Fruit fly (Drosophila melanogaster) whole organism, embryonic: ENCODE data around the gene CG43090.

Experiments used
- B-H2 ChIP-seq: fragments of 200-800 bp; sonication (Bioruptor generic); optimal IDR thresholded peaks from 2 replicates; lab custom pipeline; 2018; ENCODE audit warnings: missing biosample characterization, mild to moderate bottlenecking, missing genetic modification characterization
- Blimp-1 ChIP-seq: fragments of 200-800 bp; sonication (Bioruptor generic); optimal IDR thresholded peaks from 3 replicates; lab custom pipeline; 2018; ENCODE audit warnings: missing biosample characterization, missing genetic modification characterization, mild to moderate bottlenecking, moderate library complexity, missing genetic modification reagents
- CG10274 ChIP-seq: fragments of 200-800 bp; sonication (Bioruptor generic); optimal IDR thresholded peaks from 3 replicates; lab custom pipeline; 2017; ENCODE audit warnings: missing biosample characterization, mild to moderate bottlenecking, missing genetic modification characterization
- CG10543 ChIP-seq: fragments of 200-800 bp; sonication (Bioruptor generic); optimal IDR thresholded peaks from 3 replicates; lab custom pipeline; 2017; ENCODE audit warnings: missing biosample characterization, mild to moderate bottlenecking, missing genetic modification characterization, moderate library complexity
- CG12104 ChIP-seq: fragments of 200-800 bp; sonication (Bioruptor generic); optimal IDR thresholded peaks from 3 replicates; lab custom pipeline; 2016; ENCODE audit warnings: missing biosample characterization, missing genetic modification characterization
- CG12744 ChIP-seq: fragments of 200-800 bp; sonication (Bioruptor generic); optimal IDR thresholded peaks from 2 replicates; lab custom pipeline; 2016; ENCODE audit warnings: missing biosample characterization, missing genetic modification characterization
- CG13775 ChIP-seq: fragments of 200-800 bp; sonication (Bioruptor generic); optimal IDR thresholded peaks from 3 replicates; lab custom pipeline; 2017; ENCODE audit warnings: missing biosample characterization, mild to moderate bottlenecking, missing genetic modification characterization
- CG13894 ChIP-seq: fragments of 200-800 bp; sonication (Bioruptor generic); optimal IDR thresholded peaks from 3 replicates; lab custom pipeline; 2018; ENCODE audit warnings: missing biosample characterization, mild to moderate bottlenecking, missing genetic modification characterization, moderate library complexity
- CG14710 ChIP-seq: fragments of 200-800 bp; sonication (Bioruptor generic); optimal IDR thresholded peaks from 3 replicates; lab custom pipeline; 2019; ENCODE audit warnings: missing biosample characterization, mild to moderate bottlenecking, missing genetic modification characterization, moderate library complexity
- CG15269 ChIP-seq: fragments of 200-800 bp; sonication (Bioruptor generic); optimal IDR thresholded peaks from 2 replicates; lab custom pipeline; 2018; ENCODE audit warnings: missing biosample characterization, mild to moderate bottlenecking, missing genetic modification characterization, moderate library complexity
- CG15696 ChIP-seq: fragments of 200-800 bp; sonication (Bioruptor generic); optimal IDR thresholded peaks from 2 replicates; lab custom pipeline; 2019; ENCODE audit warnings: missing biosample characterization, mild to moderate bottlenecking, missing genetic modification characterization, moderate library complexity
- CG16779 ChIP-seq: fragments of 200-800 bp; sonication (Bioruptor generic); IDR thresholded peaks from 2 replicates; pipeline ENCODE4 v1.3.6; 2022; ENCODE audit warnings: missing biosample characterization, missing genetic modification characterization
- CG17361 ChIP-seq: fragments of 200-800 bp; sonication (Bioruptor generic); IDR thresholded peaks from 3 replicates; pipeline ENCODE4 v1.3.6; 2022; ENCODE audit warnings: missing biosample characterization, missing genetic modification characterization
- CG17385 ChIP-seq: fragments of 200-800 bp; sonication (Bioruptor generic); optimal IDR thresholded peaks from 3 replicates; lab custom pipeline; 2018; ENCODE audit warnings: missing biosample characterization, mild to moderate bottlenecking, missing genetic modification characterization
- CG1792 ChIP-seq: fragments of 200-800 bp; sonication (Bioruptor generic); optimal IDR thresholded peaks from 2 replicates; lab custom pipeline; 2016; ENCODE audit warnings: missing biosample characterization, missing genetic modification characterization
- CG2116 ChIP-seq: fragments of 200-800 bp; sonication (Bioruptor generic); optimal IDR thresholded peaks from 3 replicates; lab custom pipeline; 2018; ENCODE audit warnings: missing biosample characterization, mild to moderate bottlenecking, missing genetic modification characterization
- CG2712 ChIP-seq: fragments of 200-800 bp; optimal IDR thresholded peaks from 3 replicates; lab custom pipeline; 2019; ENCODE audit warnings: missing biosample characterization, mild to moderate bottlenecking, missing genetic modification characterization, moderate library complexity
- CG30403 ChIP-seq: fragments of 200-800 bp; sonication (Bioruptor generic); optimal IDR thresholded peaks from 3 replicates; lab custom pipeline; 2016; ENCODE audit warnings: missing biosample characterization, missing genetic modification characterization
- CG30431 ChIP-seq: fragments of 200-800 bp; sonication (Bioruptor generic); optimal IDR thresholded peaks from 2 replicates; lab custom pipeline; 2017; ENCODE audit warnings: missing biosample characterization, missing genetic modification characterization
- CG31441 ChIP-seq: fragments of 200-800 bp; sonication (Bioruptor generic); IDR thresholded peaks from 2 replicates; pipeline ENCODE4 v1.3.6; 2022; ENCODE audit warnings: missing biosample characterization, missing genetic modification characterization
- CG32772 ChIP-seq: fragments of 200-800 bp; sonication (Bioruptor generic); IDR thresholded peaks from 2 replicates; pipeline ENCODE4 v1.3.6; 2022; ENCODE audit warnings: missing biosample characterization, missing genetic modification characterization
- CG3726 ChIP-seq: fragments of 200-800 bp; sonication (Bioruptor generic); IDR thresholded peaks from 3 replicates; pipeline ENCODE4, ENCODE4 v1.3.6; 2022; ENCODE audit warnings: missing biosample characterization, missing genetic modification characterization
- CG6791 ChIP-seq: fragments of 200-800 bp; sonication (Bioruptor generic); IDR thresholded peaks from 3 replicates; pipeline ENCODE4 v1.3.6; 2022; ENCODE audit warnings: missing biosample characterization, missing genetic modification characterization; ENCODE audit not compliant: partially characterized antibody
- CG7372 ChIP-seq: fragments of 200-800 bp; sonication (Bioruptor generic); IDR thresholded peaks from 2 replicates; pipeline ENCODE4 v1.3.6; 2022; ENCODE audit warnings: missing biosample characterization, missing genetic modification characterization
- CG7963 ChIP-seq: fragments of 200-800 bp; sonication (Bioruptor generic); IDR thresholded peaks from 3 replicates; pipeline ENCODE4 v1.3.6; 2022; ENCODE audit warnings: missing biosample characterization, missing genetic modification characterization; ENCODE audit not compliant: partially characterized antibody
- CG8478 ChIP-seq: fragments of >200 bp; optimal IDR thresholded peaks from 2 replicates; lab custom pipeline; 2018
- CG8944 ChIP-seq: fragments of 200-800 bp; sonication (Bioruptor generic); optimal IDR thresholded peaks from 3 replicates; lab custom pipeline; 2016; ENCODE audit warnings: missing biosample characterization, missing genetic modification characterization
- Dp ChIP-seq: fragments of 200-800 bp; sonication (Bioruptor generic); optimal IDR thresholded peaks from 2 replicates; lab custom pipeline; 2018; ENCODE audit warnings: missing biosample characterization, mild to moderate bottlenecking, missing genetic modification characterization, moderate library complexity
- E2f2 ChIP-seq: fragments of 200-800 bp; sonication (Bioruptor generic); IDR thresholded peaks from 2 replicates; pipeline ENCODE4 v1.3.6; 2022; ENCODE audit warnings: missing biosample characterization, missing genetic modification characterization
- Ets65A ChIP-seq: fragments of 200-800 bp; sonication (Bioruptor generic); peaks from one replicate; lab custom pipeline; 2016; ENCODE audit warnings: missing biosample characterization, missing genetic modification characterization
- Hand ChIP-seq: fragments of 200-800 bp; sonication (Bioruptor generic); optimal IDR thresholded peaks from 2 replicates; lab custom pipeline; 2017; ENCODE audit warnings: mild to moderate bottlenecking, missing biosample characterization, missing genetic modification reagents, missing genetic modification characterization
- Mes4 ChIP-seq: fragments of 200-800 bp; sonication (Bioruptor generic); optimal IDR thresholded peaks from 2 replicates; lab custom pipeline; 2016; ENCODE audit warnings: missing biosample characterization, missing genetic modification characterization
- NK7.1 ChIP-seq: fragments of 200-800 bp; sonication (Bioruptor generic); optimal IDR thresholded peaks from 3 replicates; lab custom pipeline; 2016; ENCODE audit warnings: missing biosample characterization, missing genetic modification characterization
- Nf-YB ChIP-seq: fragments of 200-800 bp; sonication (Bioruptor generic); optimal IDR thresholded peaks from 3 replicates; lab custom pipeline; 2019; ENCODE audit warnings: missing biosample characterization, mild to moderate bottlenecking, missing genetic modification characterization, moderate library complexity
- Poxn ChIP-seq: fragments of 200-800 bp; sonication (Bioruptor generic); IDR thresholded peaks from 2 replicates; pipeline ENCODE4 v1.3.6; 2022; ENCODE audit warnings: missing biosample characterization, missing genetic modification characterization
- Rfx ChIP-seq: fragments of 200-800 bp; sonication (Bioruptor generic); IDR thresholded peaks from 2 replicates; pipeline ENCODE4 v1.3.6; 2022; ENCODE audit warnings: missing biosample characterization, missing genetic modification characterization
- ab ChIP-seq: fragments of 200-800 bp; sonication (Bioruptor generic); optimal IDR thresholded peaks from 2 replicates; lab custom pipeline; 2016; ENCODE audit warnings: missing biosample characterization, missing genetic modification characterization
- abd-A ChIP-seq: fragments of 200-800 bp; sonication (Bioruptor generic); optimal IDR thresholded peaks from 3 replicates; lab custom pipeline; 2019; ENCODE audit warnings: missing biosample characterization, mild to moderate bottlenecking, missing genetic modification characterization, moderate library complexity
- cad ChIP-seq: fragments of >200 bp; optimal IDR thresholded peaks from 2 replicates; lab custom pipeline; 2017; ENCODE audit warnings: missing biosample characterization, missing genetic modification characterization
- chm ChIP-seq: fragments of 200-800 bp; sonication (Bioruptor generic); IDR thresholded peaks from 2 replicates; pipeline ENCODE4 v1.3.6; 2022; ENCODE audit warnings: missing biosample characterization, missing genetic modification characterization
- dan ChIP-seq: fragments of 200-800 bp; sonication (Bioruptor generic); IDR thresholded peaks from 2 replicates; pipeline ENCODE4 v1.3.6; 2022; ENCODE audit warnings: missing biosample characterization, missing genetic modification characterization
- disco-r ChIP-seq: fragments of 200-800 bp; sonication (Bioruptor generic); optimal IDR thresholded peaks from 2 replicates; lab custom pipeline; 2016; ENCODE audit warnings: missing biosample characterization, missing genetic modification characterization
- dmrt11E ChIP-seq: fragments of 200-800 bp; sonication (Bioruptor generic); optimal IDR thresholded peaks from 3 replicates; lab custom pipeline; 2018; ENCODE audit warnings: missing biosample characterization, mild to moderate bottlenecking, missing genetic modification characterization, moderate library complexity
- eve ChIP-seq, 2 experiments: fragments of >200 bp; optimal IDR thresholded peaks; 2 replicates each; lab custom pipeline; 2017; ENCODE audit warnings: missing biosample characterization in 2 of 2, missing genetic modification characterization in 2 of 2
- fd3F ChIP-seq: fragments of 200-800 bp; sonication (Bioruptor generic); optimal IDR thresholded peaks from 2 replicates; lab custom pipeline; 2018; ENCODE audit warnings: missing biosample characterization, mild to moderate bottlenecking, missing genetic modification characterization, moderate library complexity
- fru ChIP-seq: fragments of >200 bp; optimal IDR thresholded peaks from 2 replicates; lab custom pipeline; 2017
- gt ChIP-seq: fragments of 200-800 bp; sonication (Bioruptor generic); IDR thresholded peaks from 2 replicates; pipeline ENCODE4 v1.3.6; 2022; ENCODE audit warnings: missing biosample characterization, missing genetic modification characterization
- lmd ChIP-seq: fragments of 200-800 bp; sonication (Bioruptor generic); IDR thresholded peaks from 2 replicates; pipeline ENCODE4 v1.3.6; 2022; ENCODE audit warnings: missing biosample characterization, missing genetic modification characterization
- lola ChIP-seq, 3 experiments: fragments of >200 bp in 2 of 3; fragments of 200-800 bp in 1 of 3; sonication (Bioruptor generic) in 1 of 3; optimal IDR thresholded peaks; 2 replicates each; lab custom pipeline; 2017 to 2019; ENCODE audit warnings: missing biosample characterization in 3 of 3, missing genetic modification characterization in 3 of 3, mild to moderate bottlenecking in 1 of 3, moderate library complexity in 1 of 3
- otp ChIP-seq: fragments of 200-800 bp; sonication (Bioruptor generic); IDR thresholded peaks from 3 replicates; pipeline ENCODE4, ENCODE4 v1.3.6; 2022; ENCODE audit warnings: missing biosample characterization, missing genetic modification characterization
- trem ChIP-seq: fragments of 200-800 bp; optimal IDR thresholded peaks from 3 replicates; lab custom pipeline; 2019; ENCODE audit warnings: missing biosample characterization, mild to moderate bottlenecking, missing genetic modification characterization, moderate library complexity

CG43090 gene

dm6 chrX:6193183-6193810, 6.4 kb downstream of the CG43090 start (continued):
- peak; percentile 85 for TF ChIP-seq CG17361 (GFP tag; lab: Robert Waterston, UW)
- no peak for TF ChIP-seq CG15696 (tag; lab: Kevin White, UChicago)
- no peak for TF ChIP-seq eve (GFP tag; optimal IDR thresholded peaks at IDR 0.05; lab: Kevin White, UChicago)
- TF ChIP-seq CG12104 (GFP tag; lab: Kevin White, UChicago), result peak; percentile 55
- TF ChIP-seq lmd (GFP tag; lab: Robert Waterston, UW), result peak; percentile 88
- TF ChIP-seq CG7372 (GFP tag; lab: Robert Waterston, UW), result peak; percentile 89
- TF ChIP-seq B-H2 (GFP tag; lab: Kevin White, UChicago), result peak; percentile 22
- TF ChIP-seq CG30403 (GFP tag; lab: Kevin White, UChicago), result peak; percentile 75
- 0 out of 2 replicates have a peak, but pooled peaks have one; percentile 53 for TF ChIP-seq gt (GFP tag; lab: Robert Waterston, UW)
- peak; percentile 85 for TF ChIP-seq CG3726 (GFP tag; lab: Robert Waterston, UW)
- TF ChIP-seq fd3F (GFP tag; lab: Kevin White, UChicago), result peak; percentile 78
- peak; percentile 89 for TF ChIP-seq CG31441 (GFP tag; lab: Robert Waterston, UW)
- TF ChIP-seq trem (tag; lab: Kevin White, UChicago), result no peak
- no peak for TF ChIP-seq Mes4 (GFP tag; lab: Kevin White, UChicago)
- no peak for TF ChIP-seq disco-r
- TF ChIP-seq Hand (GFP tag; lab: Kevin White, UChicago), result peak; percentile 83
- no peak for TF ChIP-seq CG8944 (GFP tag; lab: Kevin White, UChicago)
- TF ChIP-seq CG15269 (tag; lab: Kevin White, UChicago), result peak; percentile 86
- TF ChIP-seq CG1792 (GFP tag; lab: Kevin White, UChicago), result no peak
- peak; percentile 42; the same call in 1 of the 2 replicates for TF ChIP-seq CG16779
- TF ChIP-seq CG6791 (GFP tag; lab: Robert Waterston, UW), result no peak
- peak; percentile 87 for TF ChIP-seq CG32772
- peak; percentile 59; the same call in 1 of the 2 replicates for TF ChIP-seq Poxn (GFP tag; lab: Robert Waterston, UW)
- TF ChIP-seq CG30431 (GFP tag; lab: Kevin White, UChicago), result peak; percentile 37
- peak; percentile 93 for TF ChIP-seq Ets65A
- TF ChIP-seq Rfx (GFP tag; lab: Robert Waterston, UW), result peak; percentile 90
- TF ChIP-seq chm (GFP tag; lab: Robert Waterston, UW), result peak; percentile 46; the same call in 1 of the 2 replicates
- peak; percentile 30 for TF ChIP-seq CG2116 (GFP tag; lab: Kevin White, UChicago)
- no peak for TF ChIP-seq lola (GFP tag; optimal IDR thresholded peaks at IDR 0.05; lab: Kevin White, UChicago)
- TF ChIP-seq NK7.1 (GFP tag; lab: Kevin White, UChicago), result no peak
- peak; percentile 69 for TF ChIP-seq Blimp-1 (GFP tag; lab: Kevin White, UChicago)
- no peak for TF ChIP-seq CG8478 (lab: Kevin White, UChicago)
- TF ChIP-seq CG12744 (GFP tag; lab: Kevin White, UChicago), result no peak
- TF ChIP-seq otp, result peak; percentile 73; the same call in 1 of the 3 replicates
- TF ChIP-seq CG13894 (tag; lab: Kevin White, UChicago), result peak; percentile 87
- no peak for TF ChIP-seq dan (GFP tag; lab: Robert Waterston, UW)
- no peak for TF ChIP-seq CG7963 (GFP tag; lab: Robert Waterston, UW)
- TF ChIP-seq CG14710, result no peak
- TF ChIP-seq CG17385 (GFP tag; lab: Kevin White, UChicago), result peak; percentile 75
- TF ChIP-seq CG10274 (GFP tag; lab: Kevin White, UChicago), result no peak
- peak; percentile 85 for TF ChIP-seq CG2712 (tag; lab: Kevin White, UChicago)
- TF ChIP-seq ab (GFP tag; lab: Kevin White, UChicago), result no peak
- TF ChIP-seq abd-A (tag; lab: Kevin White, UChicago), result peak; percentile 6
- peak; percentile 41 for TF ChIP-seq Nf-YB (GFP tag; lab: Kevin White, UChicago)
- TF ChIP-seq CG13775, result peak; percentile 67
- TF ChIP-seq CG10543 (GFP tag; lab: Kevin White, UChicago), result peak; percentile 22
- TF ChIP-seq dmrt11E (tag; lab: Kevin White, UChicago), result no peak
- TF ChIP-seq cad (GFP tag; lab: Kevin White, UChicago), result no peak
- TF ChIP-seq fru (lab: Kevin White, UChicago), result no peak
- TF ChIP-seq E2f2 (GFP tag; lab: Robert Waterston, UW), result peak; percentile 67
- no peak for TF ChIP-seq Dp
